Worm (Caenorhabditis elegans): ENCODE measurements around the gene Y11D7A.8.

Gene Y11D7A.8

ce11 chrIV:9251079-9251478, at the start of gene Y11D7A.8:
Gene Y11D7A.8 (plus strand): TSS chrIV:9251379.
- TF ChIP-seq ceh-16 (tag; optimal IDR thresholded peaks at IDR 0.05): no peak
- TF ChIP-seq crh-2 (tag; optimal IDR thresholded peaks at IDR 0.05): no peak
- no peak for TF ChIP-seq nhr-21 (tag; optimal IDR thresholded peaks at IDR 0.05)
- TF ChIP-seq nhr-23 (tag; optimal IDR thresholded peaks at IDR 0.05): no peak
- TF ChIP-seq sem-4 (tag; optimal IDR thresholded peaks at IDR 0.05): no peak
- no peak for TF ChIP-seq nhr-129 (tag; optimal IDR thresholded peaks at IDR 0.05)
- TF ChIP-seq mdl-1 (tag; optimal IDR thresholded peaks at IDR 0.05): no peak
- no peak for TF ChIP-seq aly-2 (tag; optimal IDR thresholded peaks at IDR 0.05)
- no peak for TF ChIP-seq mab-5 (tag; optimal IDR thresholded peaks at IDR 0.05)
- no peak for TF ChIP-seq sma-9 (GFP tag; optimal IDR thresholded peaks at IDR 0.05)
- no peak for TF ChIP-seq sma-9 (tag; optimal IDR thresholded peaks at IDR 0.05)
- no peak for TF ChIP-seq elt-3 (tag; optimal IDR thresholded peaks at IDR 0.05)
- TF ChIP-seq ceh-82 (tag; optimal IDR thresholded peaks at IDR 0.05): no peak
- TF ChIP-seq Y55F3AM.14 (GFP tag; optimal IDR thresholded peaks at IDR 0.05): no peak

ce11 chrIV:9210841-9211240, 40.3 kb upstream of the Y11D7A.8 start:
- no peak for TF ChIP-seq egl-27 (tag; optimal IDR thresholded peaks at IDR 0.05)

- peak; percentile 10 for TF ChIP-seq ztf-4 (tag; optimal IDR thresholded peaks at IDR 0.05)
- no peak for TF ChIP-seq gmeb-1 (tag; optimal IDR thresholded peaks at IDR 0.05)
Observed at ce11 chrIV:9212121-9212520, 39.1 kb upstream of the Y11D7A.8 start, which contains the start of gene C46C2.6. Gene C46C2.6 (plus strand): TSS chrIV:9212421.

ce11 chrIV:9214823-9215222, 36.4 kb upstream of the Y11D7A.8 start:
- TF ChIP-seq nhr-237 (tag; optimal IDR thresholded peaks at IDR 0.05): no peak
- no peak for TF ChIP-seq dmd-4 (tag; optimal IDR thresholded peaks at IDR 0.05)
- no peak for TF ChIP-seq ztf-11 (tag; optimal IDR thresholded peaks at IDR 0.05)
- TF ChIP-seq fos-1 (tag; optimal IDR thresholded peaks at IDR 0.05): no peak
- no peak for TF ChIP-seq aly-2 (tag; optimal IDR thresholded peaks at IDR 0.05)
- TF ChIP-seq nhr-12 (tag; optimal IDR thresholded peaks at IDR 0.05): no peak
- no peak for TF ChIP-seq snpc-4 (tag; optimal IDR thresholded peaks at IDR 0.05)
- no peak for TF ChIP-seq nhr-11 (tag; optimal IDR thresholded peaks at IDR 0.05)
- no peak for TF ChIP-seq F13H6.1 (tag; optimal IDR thresholded peaks at IDR 0.05)
- TF ChIP-seq lin-39 (tag; optimal IDR thresholded peaks at IDR 0.05): no peak
- TF ChIP-seq sma-3 (GFP tag; optimal IDR thresholded peaks at IDR 0.05): no peak
- TF ChIP-seq alr-1 (tag; optimal IDR thresholded peaks at IDR 0.05): no peak

ce11 chrIV:9215824-9216223, 35.4 kb upstream of the Y11D7A.8 start:
- TF ChIP-seq lin-13 (GFP tag; optimal IDR thresholded peaks at IDR 0.05) (no peak), unc-55 (GFP tag; optimal IDR thresholded peaks at IDR 0.05) (peak; percentile 24)

- no peak for TF ChIP-seq unc-62 (GFP tag; optimal IDR thresholded peaks at IDR 0.05)
- TF ChIP-seq nhr-129 (tag; optimal IDR thresholded peaks at IDR 0.05): peak; percentile 60
- peak; percentile 28 for TF ChIP-seq egl-27 (tag; optimal IDR thresholded peaks at IDR 0.05)
- peak; percentile 55 for TF ChIP-seq unc-55 (GFP tag; optimal IDR thresholded peaks at IDR 0.05)
- TF ChIP-seq ama-1 (optimal IDR thresholded peaks at IDR 0.05): no peak
- TF ChIP-seq lsy-2 (tag; optimal IDR thresholded peaks at IDR 0.05): peak in 1 of 2 experiments; percentile 66
- peak; percentile 63 for TF ChIP-seq crh-2 (tag; optimal IDR thresholded peaks at IDR 0.05)
- TF ChIP-seq sem-4 (tag; optimal IDR thresholded peaks at IDR 0.05): peak; percentile 66
- peak; percentile 7 for TF ChIP-seq snpc-4 (tag; optimal IDR thresholded peaks at IDR 0.05)
- peak; percentile 25 for TF ChIP-seq mab-5 (tag; optimal IDR thresholded peaks at IDR 0.05)
- TF ChIP-seq fos-1 (tag; optimal IDR thresholded peaks at IDR 0.05): no peak
- TF ChIP-seq sma-9 (GFP tag; optimal IDR thresholded peaks at IDR 0.05): peak; percentile 73
- no peak for TF ChIP-seq sma-9 (tag; optimal IDR thresholded peaks at IDR 0.05)
- TF ChIP-seq mdl-1 (tag; optimal IDR thresholded peaks at IDR 0.05): peak; percentile 79 to 89
- no peak for TF ChIP-seq R02D3.7 (tag; optimal IDR thresholded peaks at IDR 0.05)
- no peak for TF ChIP-seq nhr-237 (tag; optimal IDR thresholded peaks at IDR 0.05)
- TF ChIP-seq C34F6.9 (tag; optimal IDR thresholded peaks at IDR 0.05): peak; percentile 76
- TF ChIP-seq ztf-11 (tag; optimal IDR thresholded peaks at IDR 0.05): no peak
- peak; percentile 27 for TF ChIP-seq F13H6.1 (tag; optimal IDR thresholded peaks at IDR 0.05)
- TF ChIP-seq elt-3 (tag; optimal IDR thresholded peaks at IDR 0.05): no peak
- peak; percentile 64 for TF ChIP-seq zag-1 (tag; optimal IDR thresholded peaks at IDR 0.05)
- TF ChIP-seq alr-1 (tag; optimal IDR thresholded peaks at IDR 0.05): no peak
- peak; percentile 39 for TF ChIP-seq lin-11 (tag; optimal IDR thresholded peaks at IDR 0.05)
Observed at ce11 chrIV:9216437-9216836, 34.7 kb upstream of the Y11D7A.8 start.
